Fruit fly (Drosophila melanogaster): Measurements from ENCODE around the gene Trmt61.
A peak's percentile ranks its signal among the peaks of the same experiment; 100 is the strongest.

Gene Trmt61

dm6 chr3R:26052150-26052908 is 7.0 kb upstream of the Trmt61 start, which contains the start of the genes Exo84 and Vps2 (continued):
- TF ChIP-seq gt (GFP tag; IDR thresholded peaks at IDR 0.05) = no peak
- TF ChIP-seq CG3838 (GFP tag; optimal IDR thresholded peaks at IDR 0.05) = no peak
- peak; percentile 28 for TF ChIP-seq tx (GFP tag; optimal IDR thresholded peaks at IDR 0.05)
- no peak for TF ChIP-seq CG12769 (tag; optimal IDR thresholded peaks at IDR 0.05)
- no peak for TF ChIP-seq HLHmδ (GFP tag; optimal IDR thresholded peaks at IDR 0.05)
- TF ChIP-seq vnd (GFP tag; IDR thresholded peaks at IDR 0.05; ENCODE audit: partially characterized antibody) = no peak
- no peak for TF ChIP-seq CG10274 (GFP tag; optimal IDR thresholded peaks at IDR 0.05)
- no peak for TF ChIP-seq HHEX (GFP tag; optimal IDR thresholded peaks at IDR 0.05)
- no peak for TF ChIP-seq CG8478 (optimal IDR thresholded peaks at IDR 0.05)
- TF ChIP-seq CG17829 (tag; optimal IDR thresholded peaks at IDR 0.05) = peak; percentile 32
- no peak for TF ChIP-seq bowl (GFP tag; IDR thresholded peaks at IDR 0.05)
- TF ChIP-seq CG18476 (GFP tag; optimal IDR thresholded peaks at IDR 0.05) = no peak
- peak; percentile 43 for TF ChIP-seq twi (tag; optimal IDR thresholded peaks at IDR 0.05)
- TF ChIP-seq CG4617 (GFP tag; optimal IDR thresholded peaks at IDR 0.05; ENCODE audit: borderline replicate concordance) = no peak
- TF ChIP-seq CG1832 (GFP tag; optimal IDR thresholded peaks at IDR 0.05) = no peak
- peak; percentile 56 for TF ChIP-seq slbo (GFP tag; IDR thresholded peaks at IDR 0.05)
- no peak for TF ChIP-seq gcm2 (GFP tag; optimal IDR thresholded peaks at IDR 0.05)
- no peak for TF ChIP-seq vfl (GFP tag; optimal IDR thresholded peaks at IDR 0.05)
- TF ChIP-seq ro (GFP tag; IDR thresholded peaks at IDR 0.05) = no peak
- TF ChIP-seq oc (tag; optimal IDR thresholded peaks at IDR 0.05) = no peak
- no peak for TF ChIP-seq CG31365 (tag; optimal IDR thresholded peaks at IDR 0.05)
- TF ChIP-seq NC2α (GFP tag; optimal IDR thresholded peaks at IDR 0.05) = no peak
- TF ChIP-seq Usf (GFP tag; optimal IDR thresholded peaks at IDR 0.05) = peak; percentile 67
- peak; percentile 91 for TF ChIP-seq yki (optimal IDR thresholded peaks at IDR 0.05)
- peak in 1 of 2 experiments; percentile 17 for TF ChIP-seq bsh (GFP tag; optimal IDR thresholded peaks at IDR 0.05)
- peak; percentile 66 for TF ChIP-seq CG13424 (tag; optimal IDR thresholded peaks at IDR 0.05)
- no peak for TF ChIP-seq C15 (GFP tag; IDR thresholded peaks at IDR 0.05)
- TF ChIP-seq sisA (GFP tag; IDR thresholded peaks at IDR 0.05) = peak; percentile 46; the same call in 1 of the 2 replicates
- TF ChIP-seq CG3281 (GFP tag; optimal IDR thresholded peaks at IDR 0.05) = no peak
- TF ChIP-seq ind (GFP tag; optimal IDR thresholded peaks at IDR 0.05) = peak; percentile 57
- peak; percentile 42; the same call in 1 of the 2 replicates for TF ChIP-seq CG7372 (GFP tag; IDR thresholded peaks at IDR 0.05)
- TF ChIP-seq cato (GFP tag; optimal IDR thresholded peaks at IDR 0.05; ENCODE audit: borderline replicate concordance) = peak; percentile 45
- peak in 1 of 2 experiments; percentile 68 for TF ChIP-seq Pdp1 (GFP tag; optimal IDR thresholded peaks at IDR 0.05)
- no peak for TF ChIP-seq Dad (GFP tag; optimal IDR thresholded peaks at IDR 0.05)
- no peak for TF ChIP-seq tna (GFP tag; IDR thresholded peaks at IDR 0.05; ENCODE audit: partially characterized antibody)
- TF ChIP-seq prd (optimal IDR thresholded peaks at IDR 0.05) = no peak
- TF ChIP-seq prd (GFP tag; IDR thresholded peaks at IDR 0.05) = peak; percentile 68; the same call in 1 of the 3 replicates
- no peak for TF ChIP-seq lbe (GFP tag; optimal IDR thresholded peaks at IDR 0.05)
- peak; percentile 65 for TF ChIP-seq CG2120 (GFP tag; optimal IDR thresholded peaks at IDR 0.05)
- peak; percentile 70 for TF ChIP-seq bcd (GFP tag; optimal IDR thresholded peaks at IDR 0.05)
- TF ChIP-seq CG34422 (GFP tag; IDR thresholded peaks at IDR 0.05) = peak; percentile 66
- peak; percentile 25 for TF ChIP-seq Lhr (GFP tag; optimal IDR thresholded peaks at IDR 0.05)
- peak; percentile 53; the same call in 1 of the 2 replicates for TF ChIP-seq CG3847 (GFP tag; IDR thresholded peaks at IDR 0.05)
- no peak; the same call in none of the 2 replicates for TF ChIP-seq CG4404 (GFP tag; IDR thresholded peaks at IDR 0.05)
- TF ChIP-seq scrt (GFP tag; optimal IDR thresholded peaks at IDR 0.05) = peak; percentile 81
- TF ChIP-seq Eip74EF (GFP tag; optimal IDR thresholded peaks at IDR 0.05) = peak in 1 of 2 experiments; percentile 36
- peak; percentile 24 for TF ChIP-seq CG1603 (tag; optimal IDR thresholded peaks at IDR 0.05)
- TF ChIP-seq CkIIα-i1 (GFP tag; IDR thresholded peaks at IDR 0.05) = no peak
- peak; percentile 55 for TF ChIP-seq CG18262 (tag; optimal IDR thresholded peaks at IDR 0.05)
